Worm (Caenorhabditis elegans): Measurements from ENCODE around the gene JC8.4.
A peak's percentile ranks its signal among the peaks of the same experiment; 100 is the strongest.

JC8.4 gene

ce11 chrIV:13241340-13241739 is 2.1 kb upstream of the JC8.4 start:
- TF ChIP-seq ama-1 (optimal IDR thresholded peaks at IDR 0.05): no peak
- no peak for TF ChIP-seq dmd-6 (GFP tag; IDR thresholded peaks at IDR 0.05)
- TF ChIP-seq lin-38 (GFP tag; IDR thresholded peaks at IDR 0.05): 0 out of 2 replicates have a peak, but pooled peaks have one; percentile 5
- no peak for TF ChIP-seq nhr-41 (GFP tag; IDR thresholded peaks at IDR 0.05)
- no peak for TF ChIP-seq skn-1 (tag; optimal IDR thresholded peaks at IDR 0.05)
- TF ChIP-seq nhr-11 (tag; optimal IDR thresholded peaks at IDR 0.05): no peak
- no peak for TF ChIP-seq nhr-6 (tag; optimal IDR thresholded peaks at IDR 0.05)
- TF ChIP-seq hmg-1.1 (GFP tag; IDR thresholded peaks at IDR 0.05): no peak
- no peak for TF ChIP-seq hlh-30 (tag; optimal IDR thresholded peaks at IDR 0.05; ENCODE audit: insufficient read depth)
- peak; percentile 72 for TF ChIP-seq aha-1 (tag)
- TF ChIP-seq lin-29 (GFP tag; IDR thresholded peaks at IDR 0.05): no peak
- TF ChIP-seq duxl-1 (tag; optimal IDR thresholded peaks at IDR 0.05; ENCODE audit: poor library complexity): no peak
- no peak for TF ChIP-seq F10B5.3 (tag; optimal IDR thresholded peaks at IDR 0.05)
- TF ChIP-seq lin-39 (tag; optimal IDR thresholded peaks at IDR 0.05): no peak
- no peak for TF ChIP-seq spr-3 (GFP tag; optimal IDR thresholded peaks at IDR 0.05)
- TF ChIP-seq unc-62 (GFP tag; optimal IDR thresholded peaks at IDR 0.05 in 1 of 2): peak in 1 of 2 experiments; percentile 63
- TF ChIP-seq unc-62 (tag; optimal IDR thresholded peaks at IDR 0.05): no peak
- TF ChIP-seq nhr-77 (tag; optimal IDR thresholded peaks at IDR 0.05): no peak
- no peak for TF ChIP-seq F44E2.7 (GFP tag; IDR thresholded peaks at IDR 0.05)

- no peak for TF ChIP-seq skn-1 (tag; optimal IDR thresholded peaks at IDR 0.05)
- TF ChIP-seq nhr-11 (tag; optimal IDR thresholded peaks at IDR 0.05): no peak
- no peak for TF ChIP-seq spr-1 (tag; optimal IDR thresholded peaks at IDR 0.05)
- TF ChIP-seq T20F7.1 (GFP tag; optimal IDR thresholded peaks at IDR 0.05): no peak
- no peak for TF ChIP-seq nhr-10 (tag; optimal IDR thresholded peaks at IDR 0.05)
- no peak for TF ChIP-seq hlh-30 (tag; optimal IDR thresholded peaks at IDR 0.05; ENCODE audit: insufficient read depth)
- TF ChIP-seq dmd-6 (GFP tag; IDR thresholded peaks at IDR 0.05): no peak
- TF ChIP-seq nhr-111 (GFP tag; optimal IDR thresholded peaks at IDR 0.05): no peak
- TF ChIP-seq snpc-1.2 (GFP tag; IDR thresholded peaks at IDR 0.05): no peak
- no peak for TF ChIP-seq ctbp-1 (GFP tag; IDR thresholded peaks at IDR 0.05)
- TF ChIP-seq snpc-4 (tag; optimal IDR thresholded peaks at IDR 0.05): no peak
- no peak for TF ChIP-seq fkh-10 (GFP tag; optimal IDR thresholded peaks at IDR 0.05)
- TF ChIP-seq Y5F2A.4 (GFP tag; optimal IDR thresholded peaks at IDR 0.05): no peak
- TF ChIP-seq rbr-2 (tag; optimal IDR thresholded peaks at IDR 0.05): no peak
- TF ChIP-seq nhr-237 (tag; optimal IDR thresholded peaks at IDR 0.05): no peak
- TF ChIP-seq nhr-41 (GFP tag; IDR thresholded peaks at IDR 0.05): no peak
- TF ChIP-seq Y75B8A.6 (GFP tag; IDR thresholded peaks at IDR 0.05): no peak
- no peak for TF ChIP-seq spr-3 (GFP tag; optimal IDR thresholded peaks at IDR 0.05)
Observed at ce11 chrIV:13244024-13244423, 549 bp downstream of the JC8.4 start, which contains the start of gene cox-11. TSS of gene cox-11 (plus strand) at chrIV:13244324.

ce11 chrIV:13246961-13247360 is 3.5 kb downstream of the JC8.4 start, which contains the start of gene JC8.7:
TSS of gene JC8.7 (plus strand) at chrIV:13247261.
- no peak for TF ChIP-seq F26F4.8 (GFP tag; conservative IDR thresholded peaks at IDR 0.05)
- TF ChIP-seq hmg-1.1 (GFP tag; IDR thresholded peaks at IDR 0.05): no peak
- peak; percentile 45 for TF ChIP-seq aha-1 (tag)
- TF ChIP-seq snpc-1.2 (GFP tag; IDR thresholded peaks at IDR 0.05): no peak
- TF ChIP-seq mxl-2 (GFP tag; conservative IDR thresholded peaks at IDR 0.05): no peak

- TF ChIP-seq lin-1 (GFP tag; IDR thresholded peaks at IDR 0.05) (no peak), aha-1 (tag) (peak; percentile 21), lin-38 (GFP tag; IDR thresholded peaks at IDR 0.05) (0 out of 2 replicates have a peak, but pooled peaks have one; percentile 29)
Observed at ce11 chrIV:13247780-13248179, 4.3 kb downstream of the JC8.4 start.

ce11 chrIV:13250243-13250642 is 6.8 kb downstream of the JC8.4 start:
- TF ChIP-seq zfp-3 (GFP tag; conservative IDR thresholded peaks at IDR 0.05): peak; percentile 81; the same call in 1 of the 2 replicates
- TF ChIP-seq T26A8.4 (GFP tag; IDR thresholded peaks at IDR 0.05): 0 out of 2 replicates have a peak, but pooled peaks have one; percentile 14
- no peak for TF ChIP-seq snpc-4 (tag; optimal IDR thresholded peaks at IDR 0.05)
- TF ChIP-seq arid-1 (GFP tag; conservative IDR thresholded peaks at IDR 0.05): no peak
- peak; percentile 43; the same call in 1 of the 2 replicates for TF ChIP-seq mdt-29 (GFP tag; IDR thresholded peaks at IDR 0.05)
- TF ChIP-seq nhr-25 (tag; optimal IDR thresholded peaks at IDR 0.05; ENCODE audit: borderline replicate concordance, insufficient read depth): no peak
- peak; percentile 8 for TF ChIP-seq mes-2 (tag; optimal IDR thresholded peaks at IDR 0.05; ENCODE audit: poor library complexity, severe bottlenecking)
- 0 out of 2 replicates have a peak, but pooled peaks have one; percentile 9 for TF ChIP-seq lim-7 (GFP tag; IDR thresholded peaks at IDR 0.05)

Data from whole organism, L4 larva.